Worm (Caenorhabditis elegans): ENCODE results near the gene lgc-23.

- TF ChIP-seq unc-39 (tag; optimal IDR thresholded peaks at IDR 0.05) (no peak), snpc-4 (tag; optimal IDR thresholded peaks at IDR 0.05) (no peak), ceh-82 (tag; optimal IDR thresholded peaks at IDR 0.05) (no peak), nhr-25 (tag; optimal IDR thresholded peaks at IDR 0.05) (no peak), crh-2 (tag; optimal IDR thresholded peaks at IDR 0.05) (no peak), ama-1 (optimal IDR thresholded peaks at IDR 0.05) (no peak), skn-1 (tag; optimal IDR thresholded peaks at IDR 0.05) (no peak)
Measured at ce11 chrX:12093043-12093442, 28.0 kb downstream of the lgc-23 start, which contains the start of gene W03G11.4.
